Fruit fly (Drosophila melanogaster) whole organism, adult: ENCODE data around the gene Liprin-beta.

Source experiments
- CG11617 ChIP-seq: fragments of 200-800 bp; sonication (Bioruptor generic); optimal IDR thresholded peaks from 2 replicates; lab custom pipeline; 2017; ENCODE audit warnings: mild to moderate bottlenecking, missing biosample characterization, missing genetic modification reagents, missing genetic modification characterization
- CG12768 ChIP-seq: fragments of 200-800 bp; sonication (Bioruptor generic); optimal IDR thresholded peaks from 2 replicates; lab custom pipeline; 2017; ENCODE audit warnings: missing biosample characterization, missing genetic modification characterization, mild to moderate bottlenecking, moderate library complexity, missing genetic modification reagents
- CG14711 ChIP-seq: fragments of 200-800 bp; sonication (Bioruptor generic); optimal IDR thresholded peaks from 2 replicates; lab custom pipeline; 2018; ENCODE audit warnings: missing biosample characterization, mild to moderate bottlenecking, missing genetic modification characterization, moderate library complexity
- CG1620 ChIP-seq: fragments of 200-800 bp; sonication (Bioruptor generic); optimal IDR thresholded peaks from 2 replicates; lab custom pipeline; 2016; ENCODE audit warnings: missing biosample characterization, missing genetic modification characterization
- CG33017 ChIP-seq: fragments of 200-800 bp; sonication (Bioruptor generic); optimal IDR thresholded peaks from 2 replicates; lab custom pipeline; 2018; ENCODE audit warnings: missing biosample characterization, mild to moderate bottlenecking, missing genetic modification characterization, moderate library complexity
- CG5204 ChIP-seq: fragments of 200-800 bp; sonication (Bioruptor generic); optimal IDR thresholded peaks from 2 replicates; lab custom pipeline; 2016; ENCODE audit warnings: missing biosample characterization, missing genetic modification characterization
- CG7045 ChIP-seq: fragments of 200-800 bp; sonication (Bioruptor generic); optimal IDR thresholded peaks from 2 replicates; lab custom pipeline; 2017; ENCODE audit warnings: missing biosample characterization, mild to moderate bottlenecking, missing genetic modification characterization
- CG7101 ChIP-seq: fragments of 200-800 bp; sonication (Bioruptor generic); optimal IDR thresholded peaks from 2 replicates; lab custom pipeline; 2018; ENCODE audit warnings: missing biosample characterization, mild to moderate bottlenecking, missing genetic modification characterization, moderate library complexity
- Clk ChIP-seq: fragments of 200-800 bp; sonication (Bioruptor generic); optimal IDR thresholded peaks from 2 replicates; lab custom pipeline; 2017; ENCODE audit warnings: missing biosample characterization, missing genetic modification characterization
- Crg-1 ChIP-seq: fragments of 200-800 bp; sonication (Bioruptor generic); optimal IDR thresholded peaks from 2 replicates; lab custom pipeline; 2016; ENCODE audit warnings: missing biosample characterization, missing genetic modification characterization
- Hr96 ChIP-seq: fragments of 200-800 bp; sonication (Bioruptor generic); optimal IDR thresholded peaks from 2 replicates; lab custom pipeline; 2016; ENCODE audit warnings: missing biosample characterization, missing genetic modification characterization
- Mnt ChIP-seq: fragments of 200-800 bp; sonication (Bioruptor generic); optimal IDR thresholded peaks from 2 replicates; lab custom pipeline; 2016; ENCODE audit warnings: missing biosample characterization, mild to moderate bottlenecking, missing genetic modification characterization
- bab1 ChIP-seq: fragments of 200-800 bp; sonication (Bioruptor generic); optimal IDR thresholded peaks from 3 replicates; lab custom pipeline; 2019; ENCODE audit warnings: missing biosample characterization, mild to moderate bottlenecking, missing genetic modification characterization, moderate library complexity
- cic ChIP-seq: fragments of 200-800 bp; sonication (Bioruptor generic); optimal IDR thresholded peaks from 2 replicates; lab custom pipeline; 2017; ENCODE audit warnings: missing biosample characterization, mild to moderate bottlenecking, missing genetic modification characterization, moderate library complexity
- cnc ChIP-seq, 2 experiments: fragments of >200 bp; optimal IDR thresholded peaks; 2 replicates each; lab custom pipeline; 2017
- kay ChIP-seq: fragments of 200-800 bp; sonication (Bioruptor generic); peaks from one replicate; lab custom pipeline; 2016; ENCODE audit warnings: missing biosample characterization, missing genetic modification characterization, borderline replicate concordance
- ovo ChIP-seq: fragments of 200-800 bp; sonication (Bioruptor generic); optimal IDR thresholded peaks from 2 replicates; lab custom pipeline; 2016; ENCODE audit warnings: missing biosample characterization, missing genetic modification characterization
- pad ChIP-seq: fragments of 200-800 bp; sonication (Bioruptor generic); optimal IDR thresholded peaks from 3 replicates; lab custom pipeline; 2017; ENCODE audit warnings: missing biosample characterization, missing genetic modification characterization, mild to moderate bottlenecking, moderate library complexity, missing genetic modification reagents
- tj ChIP-seq: fragments of 200-800 bp; sonication (Bioruptor generic); optimal IDR thresholded peaks from 3 replicates; lab custom pipeline; 2017; ENCODE audit warnings: missing biosample characterization, mild to moderate bottlenecking, missing genetic modification characterization, moderate library complexity
- toe ChIP-seq: fragments of 200-800 bp; sonication (Bioruptor generic); optimal IDR thresholded peaks from 2 replicates; lab custom pipeline; 2016; ENCODE audit warnings: missing biosample characterization, missing genetic modification characterization

Liprin-beta gene

dm6 chr3L:13513112-13513538 lies at the start of gene Liprin-beta, which contains the start of gene Vps36:
TSS of gene Liprin-beta (plus strand) at chr3L:13513254.
TSS of gene Vps36 (minus strand) at chr3L:13513112.
- no peak for TF ChIP-seq cic
- TF ChIP-seq ovo (GFP tag; lab: Kevin White, UChicago): peak; percentile 71
- TF ChIP-seq pad (GFP tag; lab: Kevin White, UChicago): peak; percentile 52
- peak; percentile 78 for TF ChIP-seq CG12768
- TF ChIP-seq CG5204 (GFP tag; lab: Kevin White, UChicago): peak; percentile 91
- TF ChIP-seq toe (GFP tag; lab: Kevin White, UChicago): peak; percentile 94
- TF ChIP-seq kay (GFP tag; lab: Kevin White, UChicago): no peak
- TF ChIP-seq CG11617: peak; percentile 75
- TF ChIP-seq CG1620: peak; percentile 88
- TF ChIP-seq Hr96 (GFP tag; lab: Kevin White, UChicago): peak; percentile 92
- TF ChIP-seq Clk (GFP tag; lab: Kevin White, UChicago): peak; percentile 49
- peak; percentile 74 for TF ChIP-seq CG33017
- TF ChIP-seq bab1 (GFP tag; lab: Kevin White, UChicago): peak; percentile 73
- TF ChIP-seq tj (GFP tag; lab: Kevin White, UChicago): no peak
- TF ChIP-seq Crg-1 (GFP tag; lab: Kevin White, UChicago): peak; percentile 83
- peak; percentile 80 for TF ChIP-seq CG7045
- TF ChIP-seq CG7101: peak; percentile 85
- no peak for TF ChIP-seq cnc (optimal IDR thresholded peaks at IDR 0.05; lab: Kevin White, UChicago)
- TF ChIP-seq Mnt (GFP tag; lab: Kevin White, UChicago): peak; percentile 71
- TF ChIP-seq CG14711 (tag; lab: Kevin White, UChicago): peak; percentile 78

- TF ChIP-seq Clk (GFP tag; lab: Kevin White, UChicago) (no peak), Mnt (GFP tag; lab: Kevin White, UChicago) (no peak), Hr96 (GFP tag; lab: Kevin White, UChicago) (no peak), pad (GFP tag; lab: Kevin White, UChicago) (no peak)
Observed at dm6 chr3L:13474607-13475006, 38.4 kb upstream of the Liprin-beta start, which contains the start of gene CG10089. TSS of gene CG10089 (minus strand) at chr3L:13474787.

- TF ChIP-seq Clk (GFP tag; lab: Kevin White, UChicago) (no peak), CG5204 (GFP tag; lab: Kevin White, UChicago) (no peak), Crg-1 (GFP tag; lab: Kevin White, UChicago) (no peak), CG1620 (no peak), CG33017 (no peak), kay (GFP tag; lab: Kevin White, UChicago) (no peak), bab1 (GFP tag; lab: Kevin White, UChicago) (no peak), CG12768 (no peak), tj (GFP tag; lab: Kevin White, UChicago) (no peak), Mnt (GFP tag; lab: Kevin White, UChicago) (no peak)
Observed at dm6 chr3L:13476070-13476469, 37.0 kb upstream of the Liprin-beta start.

dm6 chr3L:13476566-13477452 lies 36.2 kb upstream of the Liprin-beta start:
- peak; percentile 69 for TF ChIP-seq CG14711 (tag; lab: Kevin White, UChicago)
- peak; percentile 81 for TF ChIP-seq CG5204 (GFP tag; lab: Kevin White, UChicago)
- peak; percentile 88 for TF ChIP-seq CG11617
- peak; percentile 69 for TF ChIP-seq bab1 (GFP tag; lab: Kevin White, UChicago)
- TF ChIP-seq CG7045: peak; percentile 93
- TF ChIP-seq CG1620: peak; percentile 52
- peak; percentile 10 for TF ChIP-seq Crg-1 (GFP tag; lab: Kevin White, UChicago)
- TF ChIP-seq pad (GFP tag; lab: Kevin White, UChicago): peak; percentile 59
- peak; percentile 26 for TF ChIP-seq cic
- TF ChIP-seq CG12768: peak; percentile 79
- TF ChIP-seq toe (GFP tag; lab: Kevin White, UChicago): peak; percentile 57
- TF ChIP-seq Mnt (GFP tag; lab: Kevin White, UChicago): peak; percentile 50
- TF ChIP-seq Clk (GFP tag; lab: Kevin White, UChicago): peak; percentile 75
- no peak for TF ChIP-seq ovo (GFP tag; lab: Kevin White, UChicago)
- peak; percentile 76 for TF ChIP-seq CG33017
- peak; percentile 83 for TF ChIP-seq CG7101
- no peak for TF ChIP-seq cnc (optimal IDR thresholded peaks at IDR 0.05; lab: Kevin White, UChicago)
- peak; percentile 73 for TF ChIP-seq tj (GFP tag; lab: Kevin White, UChicago)
- peak; percentile 32 for TF ChIP-seq Hr96 (GFP tag; lab: Kevin White, UChicago)
- peak; percentile 98 for TF ChIP-seq kay (GFP tag; lab: Kevin White, UChicago)

dm6 chr3L:13477453-13478184 lies 35.4 kb upstream of the Liprin-beta start, which contains the start of gene stv:
TSS of gene stv (plus strand) at chr3L:13477541.
- no peak for TF ChIP-seq CG1620
- no peak for TF ChIP-seq Hr96 (GFP tag; lab: Kevin White, UChicago)
- peak; percentile 18 for TF ChIP-seq CG33017
